Worm (Caenorhabditis elegans) whole organism, mixed stage, embryonic: ENCODE results near the gene F21D5.4.

ENCODE experiments used
- M03D4.4 ChIP-seq: sonication (generic microtip); optimal IDR thresholded peaks from 2 replicates; lab custom pipeline; 2017; ENCODE audit warnings: mild to moderate bottlenecking, missing genetic modification characterization, missing compliant biosample characterization
- bed-3 ChIP-seq: fragments of 200-800 bp; sonication (Bioruptor generic); optimal IDR thresholded peaks from 3 replicates; lab custom pipeline; 2018; ENCODE audit warnings: mild to moderate bottlenecking, missing genetic modification characterization, moderate library complexity, missing compliant biosample characterization
- blmp-1 ChIP-seq: fragments of 150-350 bp; optimal IDR thresholded peaks from 2 replicates; lab custom pipeline; 2014; ENCODE audit warnings: missing biosample characterization, missing genetic modification characterization
- ceh-39 ChIP-seq: fragments of 150-350 bp; optimal IDR thresholded peaks from 2 replicates; lab custom pipeline; 2014; ENCODE audit warnings: missing biosample characterization, missing genetic modification characterization
- ceh-43 ChIP-seq: fragments of 200-800 bp; sonication (Bioruptor generic); optimal IDR thresholded peaks from 2 replicates; lab custom pipeline; 2018; ENCODE audit warnings: mild to moderate bottlenecking, missing genetic modification characterization, moderate library complexity, missing compliant biosample characterization
- ceh-83 ChIP-seq: fragments of 200-800 bp; sonication (Bioruptor generic); optimal IDR thresholded peaks from 2 replicates; lab custom pipeline; 2018; ENCODE audit warnings: mild to moderate bottlenecking, missing genetic modification characterization, missing compliant biosample characterization
- ces-1 ChIP-seq: fragments of 150-350 bp; optimal IDR thresholded peaks from 2 replicates; lab custom pipeline; 2014; ENCODE audit warnings: missing biosample characterization, missing genetic modification reagents, missing genetic modification characterization
- cnd-1 ChIP-seq: fragments of 200-800 bp; sonication (Bioruptor generic); optimal IDR thresholded peaks from 2 replicates; lab custom pipeline; 2018; ENCODE audit warnings: mild to moderate bottlenecking, missing genetic modification characterization, missing compliant biosample characterization
- drap-1 ChIP-seq: fragments of 200-800 bp; sonication (Bioruptor generic); optimal IDR thresholded peaks from 3 replicates; lab custom pipeline; 2018; ENCODE audit warnings: mild to moderate bottlenecking, missing genetic modification characterization, missing compliant biosample characterization
- elt-1 ChIP-seq: sonication (generic microtip); optimal IDR thresholded peaks from 2 replicates; lab custom pipeline; 2017; ENCODE audit warnings: missing genetic modification characterization, mild to moderate bottlenecking, missing compliant biosample characterization, antibody characterized with exemption, moderate library complexity, borderline replicate concordance; ENCODE audit not compliant: insufficient read depth
- elt-3 ChIP-seq: fragments of 150-350 bp; optimal IDR thresholded peaks from 2 replicates; lab custom pipeline; 2014; ENCODE audit warnings: missing biosample characterization, missing genetic modification characterization
- flh-1 ChIP-seq: fragments of 200-800 bp; sonication (Bioruptor generic); optimal IDR thresholded peaks from 2 replicates; lab custom pipeline; 2018; ENCODE audit warnings: mild to moderate bottlenecking, missing genetic modification characterization, moderate library complexity, missing compliant biosample characterization
- ham-2 ChIP-seq: fragments of 200-800 bp; sonication (Bioruptor generic); optimal IDR thresholded peaks from 2 replicates; lab custom pipeline; 2018; ENCODE audit warnings: mild to moderate bottlenecking, missing genetic modification characterization, missing compliant biosample characterization
- hlh-1 ChIP-seq: fragments of 150-350 bp; optimal IDR thresholded peaks from 2 replicates; lab custom pipeline; 2014; ENCODE audit warnings: missing biosample characterization, missing genetic modification reagents, missing genetic modification characterization
- lin-13 ChIP-seq: fragments of 150-350 bp; optimal IDR thresholded peaks from 2 replicates; lab custom pipeline; 2014; ENCODE audit warnings: missing biosample characterization, missing genetic modification characterization
- lin-32 ChIP-seq: fragments of 200-800 bp; sonication (Bioruptor generic); optimal IDR thresholded peaks from 2 replicates; lab custom pipeline; 2018; ENCODE audit warnings: mild to moderate bottlenecking, missing genetic modification characterization, missing compliant biosample characterization
- lsy-2 ChIP-seq: fragments of 150-350 bp; optimal IDR thresholded peaks from 2 replicates; lab custom pipeline; 2014; ENCODE audit warnings: missing biosample characterization, missing genetic modification characterization
- mab-5 ChIP-seq: fragments of 150-350 bp; optimal IDR thresholded peaks from 2 replicates; lab custom pipeline; 2014; ENCODE audit warnings: missing biosample characterization, missing genetic modification characterization
- mep-1 ChIP-seq: fragments of 150-350 bp; optimal IDR thresholded peaks from 2 replicates; lab custom pipeline; 2017; ENCODE audit warnings: missing biosample characterization, missing genetic modification reagents, missing genetic modification characterization, inconsistent platforms
- mls-2 ChIP-seq: sonication (generic microtip); optimal IDR thresholded peaks from 2 replicates; lab custom pipeline; 2016; ENCODE audit warnings: mild to moderate bottlenecking, missing genetic modification characterization, moderate library complexity, missing compliant biosample characterization
- nhr-12 ChIP-seq: fragments of 150-350 bp; optimal IDR thresholded peaks from 2 replicates; lab custom pipeline; 2014; ENCODE audit warnings: missing biosample characterization, missing genetic modification characterization
- nhr-2 ChIP-seq: fragments of 150-350 bp; optimal IDR thresholded peaks from 2 replicates; lab custom pipeline; 2014; ENCODE audit warnings: missing biosample characterization, missing genetic modification characterization
- nhr-237 ChIP-seq: fragments of 150-350 bp; optimal IDR thresholded peaks from 2 replicates; lab custom pipeline; 2014; ENCODE audit warnings: missing biosample characterization, missing genetic modification characterization
- nhr-28 ChIP-seq: fragments of 150-350 bp; optimal IDR thresholded peaks from 2 replicates; lab custom pipeline; 2014; ENCODE audit warnings: missing biosample characterization, missing genetic modification characterization
- nhr-76 ChIP-seq: sonication (generic microtip); optimal IDR thresholded peaks from 2 replicates; lab custom pipeline; 2017; ENCODE audit warnings: missing biosample characterization, missing genetic modification characterization
- pha-4 ChIP-seq: fragments of 150-350 bp; optimal IDR thresholded peaks from 2 replicates; lab custom pipeline; 2018; ENCODE audit warnings: missing biosample characterization, missing genetic modification reagents, missing genetic modification characterization
- sem-2 ChIP-seq: fragments of 200-800 bp; sonication (Bioruptor generic); optimal IDR thresholded peaks from 2 replicates; lab custom pipeline; 2018; ENCODE audit warnings: mild to moderate bottlenecking, missing genetic modification characterization, missing compliant biosample characterization
- snpc-4 ChIP-seq: fragments of 150-350 bp; optimal IDR thresholded peaks from 2 replicates; lab custom pipeline; 2014; ENCODE audit warnings: missing biosample characterization, missing genetic modification characterization
- sptf-1 ChIP-seq: sonication (generic microtip); optimal IDR thresholded peaks from 2 replicates; lab custom pipeline; 2017; ENCODE audit warnings: mild to moderate bottlenecking, missing genetic modification characterization, moderate library complexity, missing compliant biosample characterization
- tbx-8 ChIP-seq: fragments of 200-800 bp; sonication (Bioruptor generic); optimal IDR thresholded peaks from 2 replicates; lab custom pipeline; 2018; ENCODE audit warnings: mild to moderate bottlenecking, missing genetic modification characterization, moderate library complexity, missing compliant biosample characterization
- unc-120 ChIP-seq: sonication (generic microtip); optimal IDR thresholded peaks from 2 replicates; lab custom pipeline; 2017; ENCODE audit warnings: missing genetic modification characterization, missing compliant biosample characterization; ENCODE audit not compliant: poor library complexity, severe bottlenecking
- unc-39 ChIP-seq: fragments of 150-350 bp; optimal IDR thresholded peaks from 2 replicates; lab custom pipeline; 2014; ENCODE audit warnings: missing biosample characterization, missing genetic modification characterization
- unc-62 ChIP-seq: fragments of 150-350 bp; optimal IDR thresholded peaks from 2 replicates; lab custom pipeline; 2014; ENCODE audit warnings: missing biosample characterization, missing genetic modification reagents, missing genetic modification characterization
- zip-8 ChIP-seq: fragments of 150-350 bp; optimal IDR thresholded peaks from 2 replicates; lab custom pipeline; 2014; ENCODE audit warnings: missing biosample characterization, missing genetic modification characterization
- ztf-11 ChIP-seq: fragments of 150-350 bp; optimal IDR thresholded peaks from 2 replicates; lab custom pipeline; 2014; ENCODE audit warnings: missing biosample characterization, missing genetic modification characterization

Gene F21D5.4

DNA sequence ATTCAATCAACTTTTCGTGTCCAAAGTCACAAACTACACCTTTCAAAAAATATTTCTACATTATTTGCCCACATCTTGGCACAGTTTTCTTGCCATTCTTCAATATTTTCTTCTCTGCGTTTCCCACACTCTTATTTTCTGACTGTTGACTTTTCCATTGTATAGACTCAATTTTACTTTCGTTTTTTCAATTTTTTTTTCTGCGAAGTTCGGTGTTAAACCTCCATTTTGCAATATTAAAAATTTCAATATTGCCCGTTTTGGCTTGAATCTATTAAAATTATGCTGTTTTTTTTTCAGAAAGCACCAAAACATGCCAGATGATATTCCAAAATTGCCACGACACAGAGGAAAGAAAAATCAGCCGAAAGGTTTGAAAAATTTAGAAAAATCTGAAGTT lies 26.7 kb downstream of the F21D5.4 start, which contains the start of gene cdc-50.B:
Gene cdc-50.B, plus strand, starts transcription at position 301 of the 400 bp plus-strand sequence.
- TF ChIP-seq mls-2 (tag; lab: Kevin White, UChicago) (no peak), sptf-1 (no peak), mab-5 (tag; lab: Kevin White, UChicago) (no peak), unc-39 (tag; lab: Kevin White, UChicago) (no peak), ztf-11 (tag; lab: Kevin White, UChicago) (no peak), M03D4.4 (tag; lab: Kevin White, UChicago) (no peak), ceh-39 (no peak), drap-1 (GFP tag; lab: Kevin White, UChicago) (no peak), unc-62 (no peak), ceh-43 (GFP tag; lab: Kevin White, UChicago) (no peak), unc-120 (tag; lab: Kevin White, UChicago) (no peak), sem-2 (GFP tag; lab: Kevin White, UChicago) (no peak), ceh-83 (no peak), nhr-237 (tag; lab: Kevin White, UChicago) (no peak), tbx-8 (no peak), zip-8 (tag; lab: Kevin White, UChicago) (no peak), elt-3 (tag; lab: Kevin White, UChicago) (no peak), ces-1 (GFP tag; lab: Kevin White, UChicago) (no peak), snpc-4 (tag; lab: Kevin White, UChicago) (no peak), nhr-76 (tag; lab: Kevin White, UChicago) (no peak)

ce11 chrIV:8769539-8769938 lies 31.7 kb downstream of the F21D5.4 start, which contains the start of gene F20C5.5:
Gene F20C5.5, minus strand, starts transcription at chrIV:8769639.
- TF ChIP-seq mep-1 (tag; lab: Kevin White, UChicago) (no peak), unc-62 (no peak)

- TF ChIP-seq elt-3 (tag; lab: Kevin White, UChicago), result no peak
- no peak for TF ChIP-seq ceh-83
- no peak for TF ChIP-seq sem-2 (GFP tag; lab: Kevin White, UChicago)
- no peak for TF ChIP-seq unc-39 (tag; lab: Kevin White, UChicago)
- no peak for TF ChIP-seq pha-4 (tag; lab: Kevin White, UChicago)
- TF ChIP-seq M03D4.4 (tag; lab: Kevin White, UChicago), result no peak
Observed at ce11 chrIV:8772800-8773256, 34.9 kb downstream of the F21D5.4 start, which contains the start of gene F20C5.6. Gene F20C5.6, minus strand, starts transcription at chrIV:8773206.

ce11 chrIV:8778045-8778444 lies 40.2 kb downstream of the F21D5.4 start, which contains the start of gene C33D9.6:
Gene C33D9.6, minus strand, starts transcription at chrIV:8778145.
- TF ChIP-seq lin-13 (no peak), mep-1 (tag; lab: Kevin White, UChicago) (no peak), unc-62 (no peak)

DNA sequence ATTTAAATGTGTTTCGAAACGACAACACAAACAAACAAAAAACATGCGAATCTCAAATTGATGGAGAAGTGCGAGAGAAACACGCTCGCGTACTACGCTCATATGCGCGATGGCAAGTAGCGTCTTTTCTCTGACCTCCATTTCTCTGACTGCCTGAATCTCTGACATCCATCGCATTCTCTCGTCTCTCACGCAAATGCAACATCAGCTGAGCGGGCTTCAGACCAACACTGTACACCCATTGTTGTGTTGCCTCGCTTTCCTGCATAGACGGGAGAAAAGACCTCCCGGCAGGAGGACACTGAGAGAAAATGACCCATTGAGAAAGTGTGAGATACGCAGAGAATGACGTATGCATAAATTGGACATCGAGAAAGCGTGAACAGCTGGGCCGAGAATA lies 44.3 kb downstream of the F21D5.4 start:
- TF ChIP-seq nhr-76 (tag; lab: Kevin White, UChicago), result no peak
- peak; percentile 21 for TF ChIP-seq tbx-8
- peak; percentile 52 for TF ChIP-seq ceh-83
- peak; percentile 31 for TF ChIP-seq ceh-43 (GFP tag; lab: Kevin White, UChicago)
- peak; percentile 74 for TF ChIP-seq mls-2 (tag; lab: Kevin White, UChicago)
- peak; percentile 78 for TF ChIP-seq sptf-1
- peak; percentile 26 for TF ChIP-seq nhr-2 (tag; lab: Kevin White, UChicago)
- TF ChIP-seq sem-2 (GFP tag; lab: Kevin White, UChicago), result no peak
- TF ChIP-seq blmp-1, result no peak
- TF ChIP-seq nhr-28 (tag; lab: Kevin White, UChicago), result no peak
- TF ChIP-seq mep-1 (tag; lab: Kevin White, UChicago), result peak; percentile 84
- peak; percentile 69 for TF ChIP-seq lsy-2
- peak; percentile 84 for TF ChIP-seq unc-62
- peak; percentile 74 for TF ChIP-seq ztf-11 (tag; lab: Kevin White, UChicago)
- peak; percentile 83 for TF ChIP-seq cnd-1 (tag; lab: Kevin White, UChicago)
- peak; percentile 75 for TF ChIP-seq drap-1 (GFP tag; lab: Kevin White, UChicago)
- peak; percentile 95 for TF ChIP-seq unc-120 (tag; lab: Kevin White, UChicago)
- no peak for TF ChIP-seq flh-1 (GFP tag; lab: Kevin White, UChicago)
- peak; percentile 93 for TF ChIP-seq hlh-1 (tag; lab: Kevin White, UChicago)
- no peak for TF ChIP-seq unc-39 (tag; lab: Kevin White, UChicago)
- no peak for TF ChIP-seq zip-8 (tag; lab: Kevin White, UChicago)
- TF ChIP-seq elt-1 (tag; lab: Kevin White, UChicago), result peak; percentile 45
- peak; percentile 54 for TF ChIP-seq M03D4.4 (tag; lab: Kevin White, UChicago)
- TF ChIP-seq lin-13, result peak; percentile 75
- peak; percentile 53 for TF ChIP-seq ces-1 (GFP tag; lab: Kevin White, UChicago)
- no peak for TF ChIP-seq snpc-4 (tag; lab: Kevin White, UChicago)
- peak; percentile 98 for TF ChIP-seq ham-2
- TF ChIP-seq lin-32 (GFP tag; lab: Kevin White, UChicago), result peak; percentile 74
- TF ChIP-seq nhr-237 (tag; lab: Kevin White, UChicago), result peak; percentile 56
- no peak for TF ChIP-seq nhr-12
- TF ChIP-seq bed-3 (GFP tag; lab: Kevin White, UChicago), result peak; percentile 14
- peak; percentile 77 for TF ChIP-seq pha-4 (tag; lab: Kevin White, UChicago)
- peak; percentile 5 for TF ChIP-seq elt-3 (tag; lab: Kevin White, UChicago)
- no peak for TF ChIP-seq ceh-39
- TF ChIP-seq mab-5 (tag; lab: Kevin White, UChicago), result no peak
